Fruit fly (Drosophila melanogaster) whole organism, embryonic: ENCODE results near the gene Lsd-1.

Experiments used
- CG12769 ChIP-seq: fragments of 200-800 bp; sonication (Bioruptor generic); optimal IDR thresholded peaks from 2 replicates; lab custom pipeline; 2019; ENCODE audit warnings: missing biosample characterization, mild to moderate bottlenecking, missing genetic modification characterization, moderate library complexity
- CG13894 ChIP-seq: fragments of 200-800 bp; sonication (Bioruptor generic); optimal IDR thresholded peaks from 3 replicates; lab custom pipeline; 2018; ENCODE audit warnings: missing biosample characterization, mild to moderate bottlenecking, missing genetic modification characterization, moderate library complexity
- CG14710 ChIP-seq: fragments of 200-800 bp; sonication (Bioruptor generic); optimal IDR thresholded peaks from 3 replicates; lab custom pipeline; 2019; ENCODE audit warnings: missing biosample characterization, mild to moderate bottlenecking, missing genetic modification characterization, moderate library complexity
- CG14860 ChIP-seq: fragments of 200-800 bp; sonication (Bioruptor generic); IDR thresholded peaks from 3 replicates; pipeline ENCODE4 v1.3.6; 2022; ENCODE audit warnings: missing biosample characterization, missing genetic modification characterization; ENCODE audit not compliant: partially characterized antibody
- CG15269 ChIP-seq: fragments of 200-800 bp; sonication (Bioruptor generic); optimal IDR thresholded peaks from 2 replicates; lab custom pipeline; 2018; ENCODE audit warnings: missing biosample characterization, mild to moderate bottlenecking, missing genetic modification characterization, moderate library complexity
- CG16813 ChIP-seq: fragments of 200-800 bp; sonication (Bioruptor generic); IDR thresholded peaks from 3 replicates; pipeline ENCODE4 v1.3.6; 2022; ENCODE audit warnings: missing biosample characterization, missing genetic modification characterization; ENCODE audit not compliant: partially characterized antibody
- CG18619 ChIP-seq: fragments of 200-800 bp; sonication (Bioruptor generic); optimal IDR thresholded peaks from 3 replicates; lab custom pipeline; 2017; ENCODE audit warnings: missing biosample characterization, mild to moderate bottlenecking, missing genetic modification characterization
- CG2202 ChIP-seq: fragments of 200-800 bp; sonication (Bioruptor generic); optimal IDR thresholded peaks from 2 replicates; lab custom pipeline; 2018; ENCODE audit warnings: missing biosample characterization, mild to moderate bottlenecking, missing genetic modification characterization
- CG33213 ChIP-seq: fragments of 200-800 bp; sonication (Bioruptor generic); optimal IDR thresholded peaks from 3 replicates; lab custom pipeline; 2016; ENCODE audit warnings: missing biosample characterization, missing genetic modification characterization
- CG33557 ChIP-seq: fragments of 200-800 bp; sonication (Bioruptor generic); optimal IDR thresholded peaks from 2 replicates; lab custom pipeline; 2019; ENCODE audit warnings: missing biosample characterization, mild to moderate bottlenecking, missing genetic modification characterization, moderate library complexity
- CG3847 ChIP-seq: fragments of 200-800 bp; sonication (Bioruptor generic); IDR thresholded peaks from 2 replicates; pipeline ENCODE4 v1.3.6; 2022; ENCODE audit warnings: missing biosample characterization, missing genetic modification characterization
- CG42726 ChIP-seq: fragments of 200-800 bp; sonication (Bioruptor generic); IDR thresholded peaks from 2 replicates; pipeline ENCODE4 v1.3.6; 2022; ENCODE audit warnings: missing biosample characterization, missing genetic modification characterization; ENCODE audit not compliant: partially characterized antibody
- CG4707 ChIP-seq: fragments of 200-800 bp; sonication (Bioruptor generic); optimal IDR thresholded peaks from 2 replicates; lab custom pipeline; 2018; ENCODE audit warnings: missing biosample characterization, mild to moderate bottlenecking, missing genetic modification characterization, moderate library complexity
- CG5953 ChIP-seq: fragments of 200-800 bp; sonication (Bioruptor generic); IDR thresholded peaks from 2 replicates; pipeline ENCODE4 v1.3.6; 2022; ENCODE audit warnings: missing biosample characterization, missing genetic modification characterization
- CG6254 ChIP-seq: fragments of 200-800 bp; sonication (Bioruptor generic); optimal IDR thresholded peaks from 3 replicates; lab custom pipeline; 2017; ENCODE audit warnings: mild to moderate bottlenecking, missing biosample characterization, missing genetic modification reagents, missing genetic modification characterization
- CG6272 ChIP-seq: fragments of 200-800 bp; sonication (Bioruptor generic); IDR thresholded peaks from 2 replicates; pipeline ENCODE4 v1.3.6; 2022; ENCODE audit warnings: missing biosample characterization, missing genetic modification characterization
- CrebB ChIP-seq: fragments of 200-800 bp; sonication (Bioruptor generic); optimal IDR thresholded peaks from 3 replicates; lab custom pipeline; 2018; ENCODE audit warnings: missing biosample characterization, mild to moderate bottlenecking, missing genetic modification characterization
- D19A ChIP-seq: fragments of 200-800 bp; optimal IDR thresholded peaks from 3 replicates; lab custom pipeline; 2019; ENCODE audit warnings: missing biosample characterization, mild to moderate bottlenecking, missing genetic modification characterization, moderate library complexity
- D19B ChIP-seq: fragments of 200-800 bp; sonication (Bioruptor generic); optimal IDR thresholded peaks from 2 replicates; lab custom pipeline; 2017; ENCODE audit warnings: missing biosample characterization, mild to moderate bottlenecking, missing genetic modification characterization
- Dek ChIP-seq: fragments of 200-800 bp; sonication (Bioruptor generic); optimal IDR thresholded peaks from 3 replicates; lab custom pipeline; 2019; ENCODE audit warnings: missing biosample characterization, mild to moderate bottlenecking, missing genetic modification characterization, moderate library complexity
- Dll ChIP-seq: fragments of 200-800 bp; sonication (Bioruptor generic); IDR thresholded peaks from 4 replicates; pipeline ENCODE4 v1.3.6; 2022; ENCODE audit warnings: missing biosample characterization, missing genetic modification characterization; ENCODE audit not compliant: partially characterized antibody
- Ets97D ChIP-seq: fragments of 200-800 bp; sonication (Bioruptor generic); optimal IDR thresholded peaks from 3 replicates; lab custom pipeline; 2016; ENCODE audit warnings: missing biosample characterization, missing genetic modification characterization
- Hr3 ChIP-seq: fragments of 200-800 bp; sonication (Bioruptor generic); optimal IDR thresholded peaks from 3 replicates; lab custom pipeline; 2016; ENCODE audit warnings: missing biosample characterization, missing genetic modification characterization
- Nf-YC ChIP-seq: fragments of 200-800 bp; optimal IDR thresholded peaks from 3 replicates; lab custom pipeline; 2019; ENCODE audit warnings: missing biosample characterization, mild to moderate bottlenecking, missing genetic modification characterization, moderate library complexity
- Stat92E ChIP-seq, 3 experiments: fragments of >200 bp in 2 of 3; fragments of 200-800 bp in 1 of 3; sonication (Bioruptor generic) in 1 of 3; optimal IDR thresholded peaks; 2 replicates each; lab custom pipeline; 2017 to 2019; ENCODE audit warnings: missing biosample characterization in 3 of 3, missing genetic modification characterization in 3 of 3, mild to moderate bottlenecking in 1 of 3, moderate library complexity in 1 of 3
- Tbp ChIP-seq: fragments of >200 bp; optimal IDR thresholded peaks from 2 replicates; lab custom pipeline; 2018; ENCODE audit warnings: missing biosample characterization, missing genetic modification characterization
- abd-A ChIP-seq: fragments of 200-800 bp; sonication (Bioruptor generic); optimal IDR thresholded peaks from 3 replicates; lab custom pipeline; 2019; ENCODE audit warnings: missing biosample characterization, mild to moderate bottlenecking, missing genetic modification characterization, moderate library complexity
- ato ChIP-seq: fragments of 200-800 bp; sonication (Bioruptor generic); IDR thresholded peaks from 2 replicates; pipeline ENCODE4 v1.3.6; 2022; ENCODE audit warnings: missing biosample characterization, missing genetic modification characterization; ENCODE audit not compliant: partially characterized antibody
- cad ChIP-seq: fragments of >200 bp; optimal IDR thresholded peaks from 2 replicates; lab custom pipeline; 2017; ENCODE audit warnings: missing biosample characterization, missing genetic modification characterization
- chinmo ChIP-seq: fragments of 200-800 bp; sonication (Bioruptor generic); IDR thresholded peaks from 4 replicates; pipeline ENCODE4 v1.3.6; 2022; ENCODE audit warnings: missing biosample characterization, missing genetic modification characterization; ENCODE audit not compliant: partially characterized antibody
- chn ChIP-seq: fragments of 200-800 bp; sonication (Bioruptor generic); optimal IDR thresholded peaks from 2 replicates; lab custom pipeline; 2016; ENCODE audit warnings: missing biosample characterization, missing genetic modification characterization
- ci ChIP-seq: fragments of 200-800 bp; sonication (Bioruptor generic); IDR thresholded peaks from 3 replicates; pipeline ENCODE4 v1.3.6; 2022; ENCODE audit warnings: missing biosample characterization, missing genetic modification characterization
- gcm ChIP-seq: fragments of 200-800 bp; sonication (Bioruptor generic); optimal IDR thresholded peaks from 2 replicates; lab custom pipeline; 2019; ENCODE audit warnings: missing biosample characterization, mild to moderate bottlenecking, missing genetic modification characterization, moderate library complexity
- grau ChIP-seq: fragments of 200-800 bp; optimal IDR thresholded peaks from 3 replicates; lab custom pipeline; 2019; ENCODE audit warnings: missing biosample characterization, mild to moderate bottlenecking, missing genetic modification characterization, moderate library complexity
- hb ChIP-seq: fragments of 200-800 bp; sonication (Bioruptor generic); IDR thresholded peaks from 3 replicates; pipeline ENCODE4 v1.3.6; 2022; ENCODE audit warnings: missing biosample characterization, missing genetic modification characterization; ENCODE audit not compliant: partially characterized antibody
- hbn ChIP-seq: fragments of 200-800 bp; sonication (Bioruptor generic); IDR thresholded peaks from 2 replicates; pipeline ENCODE4 v1.3.6; 2022; ENCODE audit warnings: missing biosample characterization, missing genetic modification characterization; ENCODE audit not compliant: partially characterized antibody
- klu ChIP-seq: fragments of 200-800 bp; sonication (Bioruptor generic); IDR thresholded peaks from 2 replicates; pipeline ENCODE4 v1.3.6; 2022; ENCODE audit warnings: missing biosample characterization, missing genetic modification characterization
- kni ChIP-seq: fragments of 200-800 bp; sonication (Bioruptor generic); optimal IDR thresholded peaks from 3 replicates; lab custom pipeline; 2017; ENCODE audit warnings: mild to moderate bottlenecking, missing biosample characterization, missing genetic modification reagents, missing genetic modification characterization
- knrl ChIP-seq: fragments of 200-800 bp; sonication (Bioruptor generic); IDR thresholded peaks from 3 replicates; pipeline ENCODE4 v1.3.6; 2022; ENCODE audit warnings: missing biosample characterization, missing genetic modification characterization; ENCODE audit not compliant: partially characterized antibody
- lilli ChIP-seq: fragments of 200-800 bp; sonication (Bioruptor generic); optimal IDR thresholded peaks from 3 replicates; lab custom pipeline; 2016; ENCODE audit warnings: missing biosample characterization, missing genetic modification characterization
- onecut ChIP-seq: fragments of 200-800 bp; sonication (Bioruptor generic); IDR thresholded peaks from 2 replicates; pipeline ENCODE4 v1.3.6; 2022; ENCODE audit warnings: missing biosample characterization, missing genetic modification characterization
- pho ChIP-seq: fragments of 200-800 bp; sonication (Bioruptor generic); optimal IDR thresholded peaks from 2 replicates; lab custom pipeline; 2016; ENCODE audit warnings: missing biosample characterization, missing genetic modification characterization
- salm ChIP-seq: fragments of 200-800 bp; sonication (Bioruptor generic); optimal IDR thresholded peaks from 2 replicates; lab custom pipeline; 2018; ENCODE audit warnings: missing biosample characterization, mild to moderate bottlenecking, missing genetic modification characterization
- sd ChIP-seq: fragments of 200-800 bp; sonication (Bioruptor generic); optimal IDR thresholded peaks from 3 replicates; lab custom pipeline; 2018; ENCODE audit warnings: missing biosample characterization, mild to moderate bottlenecking, missing genetic modification characterization, moderate library complexity
- tup ChIP-seq: fragments of 200-800 bp; sonication (Bioruptor generic); optimal IDR thresholded peaks from 2 replicates; lab custom pipeline; 2016; ENCODE audit warnings: missing biosample characterization, mild to moderate bottlenecking, missing genetic modification characterization, moderate library complexity
- vvl ChIP-seq: fragments of 200-800 bp; sonication (Bioruptor generic); IDR thresholded peaks from 2 replicates; pipeline ENCODE4 v1.3.6; 2022; ENCODE audit warnings: missing biosample characterization, missing genetic modification characterization

Lsd-1 gene

DNA sequence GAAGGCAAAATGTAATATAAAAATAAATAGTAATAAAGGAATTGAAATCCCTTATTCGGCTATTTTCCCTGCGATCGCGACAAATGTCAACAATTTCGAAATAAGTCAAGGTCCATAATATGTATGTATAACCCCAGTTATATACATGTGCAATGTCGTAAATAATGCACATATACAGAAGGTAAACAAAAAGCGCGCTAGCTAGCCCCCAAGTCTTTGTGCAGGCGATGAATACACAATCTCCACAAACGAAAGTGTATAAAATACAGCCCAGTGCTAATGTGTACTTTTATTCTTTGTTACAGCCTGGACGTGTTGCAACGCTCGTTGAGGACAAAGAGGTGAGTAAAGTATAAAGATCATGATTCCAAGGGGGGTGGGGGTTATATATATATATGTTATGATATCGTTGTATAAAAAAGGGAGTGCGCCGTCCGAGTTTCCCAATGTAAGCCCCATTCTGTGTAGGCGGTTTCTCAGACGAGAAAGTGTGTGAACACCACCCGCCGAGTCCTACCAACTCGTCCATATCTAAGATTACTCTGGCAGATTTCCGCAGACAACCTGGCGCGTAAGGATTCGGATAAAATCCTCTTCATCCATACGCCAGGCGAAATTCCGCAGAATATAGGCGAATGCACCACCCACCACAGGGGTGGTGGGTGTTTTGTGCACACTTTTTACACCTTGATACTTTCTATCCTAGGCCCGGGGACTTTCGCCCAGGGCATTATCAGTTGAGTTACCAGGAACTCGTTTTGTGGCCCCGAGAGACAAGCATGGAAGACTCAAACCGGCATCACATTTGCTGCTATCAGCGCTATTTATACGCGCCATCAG is 33.8 kb upstream of the Lsd-1 start (continued):
- TF ChIP-seq CG6254 (GFP tag; lab: Kevin White, UChicago) (peak; percentile 31), ci (GFP tag; lab: Robert Waterston, UW) (peak; percentile 63; the same call in 2 of the 3 replicates), CG33557 (GFP tag; lab: Kevin White, UChicago) (peak; percentile 5), Ets97D (GFP tag; lab: Kevin White, UChicago) (no peak), Dek (tag; lab: Kevin White, UChicago) (peak; percentile 24), Hr3 (GFP tag; lab: Kevin White, UChicago) (no peak), CrebB (tag; lab: Kevin White, UChicago) (peak; percentile 25), CG42726 (GFP tag; lab: Robert Waterston, UW) (peak; percentile 84), cad (GFP tag; lab: Kevin White, UChicago) (peak; percentile 5), sd (peak; percentile 92), abd-A (tag; lab: Kevin White, UChicago) (peak; percentile 24), knrl (GFP tag; lab: Robert Waterston, UW) (peak; percentile 57), klu (GFP tag; lab: Robert Waterston, UW) (peak; percentile 30; the same call in 1 of the 2 replicates), kni (GFP tag; lab: Kevin White, UChicago) (peak; percentile 65), D19A (tag; lab: Kevin White, UChicago) (peak; percentile 19), CG13894 (peak; percentile 94), CG5953 (GFP tag; lab: Robert Waterston, UW) (0 out of 2 replicates have a peak, but pooled peaks have one; percentile 34), Tbp (GFP tag; lab: Kevin White, UChicago) (peak; percentile 99), CG6272 (GFP tag; lab: Robert Waterston, UW) (0 out of 2 replicates have a peak, but pooled peaks have one; percentile 27), gcm (GFP tag; lab: Kevin White, UChicago) (peak; percentile 48), grau (tag; lab: Kevin White, UChicago) (peak; percentile 14), vvl (GFP tag; lab: Robert Waterston, UW) (peak; percentile 34; the same call in 1 of the 2 replicates), D19B (GFP tag; lab: Kevin White, UChicago) (no peak), salm (tag; lab: Kevin White, UChicago) (no peak), Stat92E (GFP tag; optimal IDR thresholded peaks at IDR 0.05; lab: Kevin White, UChicago) (peak in 2 of 3 experiments; percentile 65 to 92), CG4707 (GFP tag; lab: Kevin White, UChicago) (no peak), CG14710 (tag; lab: Kevin White, UChicago) (peak; percentile 21), Dll (GFP tag; lab: Robert Waterston, UW) (0 out of 4 replicates have a peak, but pooled peaks have one; percentile 33), hb (GFP tag; lab: Robert Waterston, UW) (peak; percentile 53; the same call in 1 of the 3 replicates), ato (GFP tag; lab: Robert Waterston, UW) (peak; percentile 57; the same call in 1 of the 2 replicates), CG3847 (GFP tag; lab: Robert Waterston, UW) (no peak), CG16813 (GFP tag; lab: Robert Waterston, UW) (peak; percentile 51; the same call in 2 of the 3 replicates), Nf-YC (tag; lab: Kevin White, UChicago) (peak; percentile 38), onecut (GFP tag; lab: Robert Waterston, UW) (peak; percentile 19; the same call in 1 of the 2 replicates), chinmo (GFP tag; lab: Robert Waterston, UW) (peak; percentile 99), CG2202 (peak; percentile 21), CG33213 (no peak), CG15269 (peak; percentile 27), chn (GFP tag; lab: Kevin White, UChicago) (peak; percentile 88), pho (GFP tag; lab: Kevin White, UChicago) (peak; percentile 17), CG14860 (GFP tag; lab: Robert Waterston, UW) (peak; percentile 63; the same call in 2 of the 3 replicates), CG12769 (tag; lab: Kevin White, UChicago) (peak; percentile 98), hbn (GFP tag; lab: Robert Waterston, UW) (0 out of 2 replicates have a peak, but pooled peaks have one; percentile 45), lilli (GFP tag; lab: Kevin White, UChicago) (peak; percentile 9), tup (GFP tag; lab: Kevin White, UChicago) (no peak), CG18619 (GFP tag; lab: Kevin White, UChicago) (no peak)
